Worm (Caenorhabditis elegans) whole organism, mixed stage, embryonic: ENCODE measurements around the gene F10G2.1.

ENCODE experiments used
- mep-1 ChIP-seq: fragments of 150-350 bp; optimal IDR thresholded peaks from 2 replicates; lab custom pipeline; 2017; ENCODE audit warnings: missing biosample characterization, missing genetic modification reagents, missing genetic modification characterization, inconsistent platforms
- nhr-12 ChIP-seq: fragments of 150-350 bp; optimal IDR thresholded peaks from 2 replicates; lab custom pipeline; 2014; ENCODE audit warnings: missing biosample characterization, missing genetic modification characterization

- TF ChIP-seq nhr-12 (tag; lab: Kevin White, UChicago): no peak
- no peak for TF ChIP-seq mep-1 (tag; lab: Kevin White, UChicago)
These were observed 11.2 kb downstream of the F10G2.1 start, which contains the start of gene srh-244 for ce11 chrV:7343522-7343921.
